Worm (Caenorhabditis elegans): ENCODE results near the gene C14C11.4.
A peak's percentile ranks its signal among the peaks of the same experiment; 100 is the strongest.

The C14C11.4 gene

DNA sequence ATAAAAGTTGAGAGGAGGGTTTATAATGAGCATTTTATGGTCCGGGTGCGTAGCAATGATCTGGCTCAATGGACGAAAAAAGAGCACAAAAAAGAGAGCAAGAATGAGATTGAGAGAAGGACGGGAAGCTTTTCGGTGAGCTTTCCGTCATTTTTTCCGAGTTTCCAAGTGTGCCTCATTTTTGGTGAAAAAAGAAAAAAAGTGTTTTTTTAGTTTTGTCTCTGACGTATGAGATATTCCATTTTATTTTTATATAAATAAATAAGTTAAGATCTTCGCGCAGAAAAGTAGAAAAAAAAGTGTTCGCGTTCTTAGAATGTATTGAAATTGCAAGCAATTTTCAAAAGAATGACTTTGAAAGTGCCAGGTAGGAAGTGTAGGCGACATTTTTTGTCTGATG is 27.4 kb upstream of the C14C11.4 start, which contains the start of gene memb-2:
Gene memb-2 (minus strand): TSS at position 101 of the 400 bp plus-strand sequence.
- no peak for TF ChIP-seq ama-1 (optimal IDR thresholded peaks at IDR 0.05)
- TF ChIP-seq tbx-11 (GFP tag; IDR thresholded peaks at IDR 0.05), result no peak
- TF ChIP-seq F13C5.2 (tag; optimal IDR thresholded peaks at IDR 0.05), result no peak
- TF ChIP-seq aly-1 (tag; optimal IDR thresholded peaks at IDR 0.05), result no peak
- TF ChIP-seq tbx-37 (GFP tag; conservative IDR thresholded peaks at IDR 0.05), result no peak
- TF ChIP-seq ets-7 (tag; optimal IDR thresholded peaks at IDR 0.05), result no peak
- no peak for TF ChIP-seq sea-1 (GFP tag; conservative IDR thresholded peaks at IDR 0.05)
- TF ChIP-seq flt-1 (GFP tag; IDR thresholded peaks at IDR 0.05), result no peak
- TF ChIP-seq hnd-1 (tag; optimal IDR thresholded peaks at IDR 0.05), result no peak
- no peak for TF ChIP-seq pes-1 (GFP tag; IDR thresholded peaks at IDR 0.05)
- no peak for TF ChIP-seq B0310.2 (tag; optimal IDR thresholded peaks at IDR 0.05)
- TF ChIP-seq hmbx-1 (tag; optimal IDR thresholded peaks at IDR 0.05), result no peak
- no peak for TF ChIP-seq hmg-4 (GFP tag; optimal IDR thresholded peaks at IDR 0.05)

DNA sequence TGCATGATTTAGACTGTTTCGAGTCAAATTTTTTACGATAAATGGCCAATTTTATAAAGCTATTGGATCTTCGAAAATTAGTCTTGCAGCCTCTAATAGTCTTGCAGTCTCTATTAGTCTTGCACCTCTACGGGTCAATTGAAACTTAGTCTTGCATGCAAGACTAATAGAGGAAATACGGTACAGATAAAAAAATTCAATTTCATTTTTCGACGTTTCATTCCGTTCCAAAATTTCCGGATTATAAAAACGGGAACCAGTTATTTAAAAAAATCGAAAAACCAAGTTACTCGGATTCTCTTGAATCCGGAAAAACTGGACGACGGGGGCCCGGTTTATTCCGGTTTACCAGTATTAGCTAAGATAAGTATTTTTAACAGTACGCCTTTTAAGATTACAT is 26.0 kb upstream of the C14C11.4 start, which contains the start of gene M03E7.1:
Gene M03E7.1 (plus strand): TSS at position 301 of the 400 bp plus-strand sequence.
- no peak for TF ChIP-seq flt-1 (GFP tag; IDR thresholded peaks at IDR 0.05)

DNA sequence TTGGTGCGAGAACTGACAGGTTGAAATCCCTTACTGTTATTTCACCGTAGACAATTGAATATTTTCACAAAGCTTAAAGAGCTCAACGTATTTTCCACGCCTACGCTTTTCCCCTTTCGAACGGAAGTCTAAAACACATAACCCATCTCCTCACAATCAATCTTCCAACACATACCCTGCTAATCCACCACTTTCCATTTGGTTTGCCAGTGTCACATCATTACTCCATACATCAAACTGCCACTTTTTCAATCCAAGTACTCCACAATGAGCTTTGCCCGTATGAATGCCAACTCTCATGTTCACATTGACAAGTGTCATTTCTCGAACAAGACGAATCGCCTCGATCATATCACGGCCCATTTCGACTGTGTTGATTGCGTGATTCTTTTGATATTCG is 19.4 kb upstream of the C14C11.4 start:
- TF ChIP-seq tbx-37 (GFP tag; conservative IDR thresholded peaks at IDR 0.05) (no peak), hnd-1 (tag; optimal IDR thresholded peaks at IDR 0.05) (no peak), aly-1 (tag; optimal IDR thresholded peaks at IDR 0.05) (no peak), tra-4 (tag; optimal IDR thresholded peaks at IDR 0.05) (no peak), pes-1 (GFP tag; IDR thresholded peaks at IDR 0.05) (no peak), ets-7 (tag; optimal IDR thresholded peaks at IDR 0.05) (no peak), tbx-11 (GFP tag; IDR thresholded peaks at IDR 0.05) (no peak), flt-1 (GFP tag; IDR thresholded peaks at IDR 0.05) (no peak), ceh-13 (GFP tag; optimal IDR thresholded peaks at IDR 0.05) (no peak), B0310.2 (tag; optimal IDR thresholded peaks at IDR 0.05) (no peak)

DNA sequence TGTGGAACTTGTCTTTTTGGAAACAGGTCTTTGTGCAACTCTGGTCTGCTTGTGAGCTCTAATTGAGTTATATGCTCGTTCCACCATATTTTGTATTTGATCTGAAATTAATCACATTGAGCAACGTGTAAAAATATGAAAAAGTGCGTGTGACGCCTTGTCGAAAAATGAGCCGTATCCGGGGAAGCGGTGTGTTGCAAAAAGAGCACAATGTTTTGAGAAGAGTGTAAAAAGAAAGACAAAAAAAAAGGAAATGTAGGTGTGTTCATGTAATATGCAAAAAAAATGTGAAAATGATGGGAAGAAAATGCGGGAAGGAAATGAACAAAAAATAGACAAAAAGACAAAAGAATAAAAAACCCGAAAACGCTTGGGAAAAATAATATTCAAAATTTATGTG is 16.6 kb upstream of the C14C11.4 start, which contains the start of gene acy-4:
Gene acy-4 (minus strand): TSS at position 101 of the 400 bp plus-strand sequence.
- no peak for TF ChIP-seq ceh-13 (GFP tag; optimal IDR thresholded peaks at IDR 0.05)
- no peak for TF ChIP-seq hmbx-1 (tag; optimal IDR thresholded peaks at IDR 0.05)
- TF ChIP-seq tbx-37 (GFP tag; conservative IDR thresholded peaks at IDR 0.05), result no peak
- no peak for TF ChIP-seq ets-7 (tag; optimal IDR thresholded peaks at IDR 0.05)
- TF ChIP-seq flt-1 (GFP tag; IDR thresholded peaks at IDR 0.05), result no peak
- TF ChIP-seq B0310.2 (tag; optimal IDR thresholded peaks at IDR 0.05), result no peak
- no peak for TF ChIP-seq hmg-4 (GFP tag; optimal IDR thresholded peaks at IDR 0.05)
- no peak for TF ChIP-seq hnd-1 (tag; optimal IDR thresholded peaks at IDR 0.05)
- TF ChIP-seq aly-1 (tag; optimal IDR thresholded peaks at IDR 0.05), result no peak
- no peak for TF ChIP-seq tra-4 (tag; optimal IDR thresholded peaks at IDR 0.05)
- no peak for TF ChIP-seq ceh-36 (tag; optimal IDR thresholded peaks at IDR 0.05)
- TF ChIP-seq sea-1 (GFP tag; conservative IDR thresholded peaks at IDR 0.05), result no peak
- no peak for TF ChIP-seq scrt-1 (GFP tag; IDR thresholded peaks at IDR 0.05)
- TF ChIP-seq tbx-11 (GFP tag; IDR thresholded peaks at IDR 0.05), result no peak
- no peak for TF ChIP-seq F13C5.2 (tag; optimal IDR thresholded peaks at IDR 0.05)
- TF ChIP-seq pes-1 (GFP tag; IDR thresholded peaks at IDR 0.05), result no peak
- TF ChIP-seq ama-1 (optimal IDR thresholded peaks at IDR 0.05), result no peak

DNA sequence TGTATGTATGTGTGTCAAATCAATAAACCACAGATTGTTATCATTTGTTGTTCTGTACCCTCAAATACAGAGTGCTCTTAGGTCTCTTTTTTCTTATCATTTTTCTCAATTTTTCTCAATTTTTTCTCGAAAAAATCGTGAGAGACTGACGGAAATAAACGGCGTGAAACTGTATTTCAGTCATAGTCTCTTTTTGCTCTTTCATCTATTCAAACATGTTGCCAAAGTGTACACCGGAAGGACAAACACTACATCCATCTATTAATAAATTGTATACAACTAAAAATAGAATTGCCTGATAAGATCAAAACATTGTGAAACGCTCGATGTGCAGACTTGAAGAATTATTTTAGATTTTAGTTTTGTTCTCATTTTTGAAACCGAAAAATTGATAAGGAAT is 13.0 kb upstream of the C14C11.4 start:
- TF ChIP-seq F13C5.2 (tag; optimal IDR thresholded peaks at IDR 0.05), result no peak
- TF ChIP-seq scrt-1 (GFP tag; IDR thresholded peaks at IDR 0.05), result no peak
- TF ChIP-seq tra-4 (tag; optimal IDR thresholded peaks at IDR 0.05), result no peak
- TF ChIP-seq hnd-1 (tag; optimal IDR thresholded peaks at IDR 0.05), result no peak
- no peak for TF ChIP-seq ets-7 (tag; optimal IDR thresholded peaks at IDR 0.05)
- TF ChIP-seq B0310.2 (tag; optimal IDR thresholded peaks at IDR 0.05), result no peak
- TF ChIP-seq pes-1 (GFP tag; IDR thresholded peaks at IDR 0.05), result no peak
- TF ChIP-seq tbx-37 (GFP tag; conservative IDR thresholded peaks at IDR 0.05), result no peak
- TF ChIP-seq flt-1 (GFP tag; IDR thresholded peaks at IDR 0.05), result no peak
- TF ChIP-seq hmg-4 (GFP tag; optimal IDR thresholded peaks at IDR 0.05), result no peak
- TF ChIP-seq ceh-13 (GFP tag; optimal IDR thresholded peaks at IDR 0.05), result no peak
- TF ChIP-seq tbx-11 (GFP tag; IDR thresholded peaks at IDR 0.05), result no peak
- TF ChIP-seq aly-1 (tag; optimal IDR thresholded peaks at IDR 0.05), result no peak
- TF ChIP-seq sea-1 (GFP tag; conservative IDR thresholded peaks at IDR 0.05), result no peak
- no peak for TF ChIP-seq ceh-36 (tag; optimal IDR thresholded peaks at IDR 0.05)
- no peak for TF ChIP-seq ama-1 (optimal IDR thresholded peaks at IDR 0.05)
- no peak for TF ChIP-seq hmbx-1 (tag; optimal IDR thresholded peaks at IDR 0.05)

DNA sequence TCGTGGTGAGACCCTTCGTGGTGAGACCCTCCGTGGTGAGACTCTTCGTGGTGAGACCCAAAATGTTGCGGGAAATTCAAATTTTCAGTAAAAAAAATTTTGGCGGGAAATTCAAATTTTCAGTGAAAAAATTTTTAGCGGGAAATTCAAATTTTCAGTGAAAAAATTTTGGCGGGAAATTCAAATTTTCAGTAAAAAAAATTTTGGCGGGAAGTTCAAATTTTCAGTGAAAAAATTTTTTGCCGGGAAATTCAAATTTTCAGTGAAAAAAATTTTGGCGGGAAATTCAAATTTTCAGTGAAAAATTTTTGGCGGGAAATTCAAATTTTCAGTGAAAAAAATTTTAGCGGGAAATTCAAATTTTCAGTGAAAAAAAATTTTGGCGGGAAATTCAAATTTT is 7.3 kb upstream of the C14C11.4 start:
- TF ChIP-seq pes-1 (GFP tag; IDR thresholded peaks at IDR 0.05), result peak; percentile 64

DNA sequence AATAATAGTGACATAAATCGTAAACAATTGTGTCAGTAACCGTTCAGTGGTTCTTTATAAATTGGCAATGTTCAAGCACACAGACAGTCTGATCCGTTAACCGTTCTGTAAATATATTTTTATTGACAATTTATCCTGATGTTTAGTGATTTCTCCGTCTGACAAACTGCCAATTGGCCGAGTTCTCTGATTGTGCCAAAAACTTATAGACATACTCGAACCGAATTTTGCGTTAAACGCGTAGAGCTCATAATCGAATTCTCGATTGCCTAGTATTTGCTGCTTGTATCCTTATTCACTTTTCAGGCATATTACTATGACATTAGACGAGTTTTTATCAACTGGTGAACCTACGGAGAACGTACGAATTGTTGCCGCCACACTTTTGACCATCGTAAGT is 3.2 kb upstream of the C14C11.4 start, which contains the start of gene srx-117:
Gene srx-117 (plus strand): TSS at position 301 of the 400 bp plus-strand sequence.
- no peak for TF ChIP-seq tra-4 (tag; optimal IDR thresholded peaks at IDR 0.05)
- no peak for TF ChIP-seq B0310.2 (tag; optimal IDR thresholded peaks at IDR 0.05)
- TF ChIP-seq ceh-36 (tag; optimal IDR thresholded peaks at IDR 0.05), result no peak
- no peak for TF ChIP-seq ets-7 (tag; optimal IDR thresholded peaks at IDR 0.05)
- TF ChIP-seq flt-1 (GFP tag; IDR thresholded peaks at IDR 0.05), result no peak
- no peak for TF ChIP-seq hmbx-1 (tag; optimal IDR thresholded peaks at IDR 0.05)
- no peak for TF ChIP-seq pes-1 (GFP tag; IDR thresholded peaks at IDR 0.05)
- TF ChIP-seq tbx-37 (GFP tag; conservative IDR thresholded peaks at IDR 0.05), result no peak
- TF ChIP-seq ceh-13 (GFP tag; optimal IDR thresholded peaks at IDR 0.05), result no peak
- no peak for TF ChIP-seq sea-1 (GFP tag; conservative IDR thresholded peaks at IDR 0.05)
- no peak for TF ChIP-seq ama-1 (optimal IDR thresholded peaks at IDR 0.05)
- TF ChIP-seq hnd-1 (tag; optimal IDR thresholded peaks at IDR 0.05), result no peak
- no peak for TF ChIP-seq F13C5.2 (tag; optimal IDR thresholded peaks at IDR 0.05)
- no peak for TF ChIP-seq aly-1 (tag; optimal IDR thresholded peaks at IDR 0.05)
- TF ChIP-seq scrt-1 (GFP tag; IDR thresholded peaks at IDR 0.05), result no peak
- no peak for TF ChIP-seq hmg-4 (GFP tag; optimal IDR thresholded peaks at IDR 0.05)
- no peak for TF ChIP-seq tbx-11 (GFP tag; IDR thresholded peaks at IDR 0.05)

DNA sequence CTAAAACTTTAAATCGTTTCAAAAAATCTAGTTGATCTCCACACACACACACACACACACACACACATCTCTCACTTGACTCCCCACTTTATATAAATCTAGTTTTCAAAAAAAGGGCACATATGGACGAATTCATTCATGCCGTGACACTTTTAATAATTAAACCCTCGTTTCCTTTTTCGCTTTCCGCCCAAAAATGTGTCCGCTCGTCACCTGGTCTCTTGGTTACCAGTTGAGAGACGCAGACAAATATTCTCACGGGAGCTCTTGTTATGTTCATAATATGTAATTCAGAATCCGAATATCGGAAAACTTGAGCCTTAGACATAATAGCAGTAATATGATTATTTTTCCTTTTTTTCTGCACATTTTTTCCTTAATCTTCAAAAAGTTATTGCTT is 4.5 kb downstream of the C14C11.4 start:
- no peak for TF ChIP-seq hmbx-1 (tag; optimal IDR thresholded peaks at IDR 0.05)
- no peak for TF ChIP-seq flt-1 (GFP tag; IDR thresholded peaks at IDR 0.05)
- no peak for TF ChIP-seq hnd-1 (tag; optimal IDR thresholded peaks at IDR 0.05)
- no peak for TF ChIP-seq ets-7 (tag; optimal IDR thresholded peaks at IDR 0.05)
- TF ChIP-seq tbx-37 (GFP tag; conservative IDR thresholded peaks at IDR 0.05), result no peak
- no peak for TF ChIP-seq hmg-4 (GFP tag; optimal IDR thresholded peaks at IDR 0.05)
- no peak for TF ChIP-seq aly-1 (tag; optimal IDR thresholded peaks at IDR 0.05)
